Fruit fly (Drosophila melanogaster): ENCODE results near the gene dpr14.

dpr14 gene

DNA sequence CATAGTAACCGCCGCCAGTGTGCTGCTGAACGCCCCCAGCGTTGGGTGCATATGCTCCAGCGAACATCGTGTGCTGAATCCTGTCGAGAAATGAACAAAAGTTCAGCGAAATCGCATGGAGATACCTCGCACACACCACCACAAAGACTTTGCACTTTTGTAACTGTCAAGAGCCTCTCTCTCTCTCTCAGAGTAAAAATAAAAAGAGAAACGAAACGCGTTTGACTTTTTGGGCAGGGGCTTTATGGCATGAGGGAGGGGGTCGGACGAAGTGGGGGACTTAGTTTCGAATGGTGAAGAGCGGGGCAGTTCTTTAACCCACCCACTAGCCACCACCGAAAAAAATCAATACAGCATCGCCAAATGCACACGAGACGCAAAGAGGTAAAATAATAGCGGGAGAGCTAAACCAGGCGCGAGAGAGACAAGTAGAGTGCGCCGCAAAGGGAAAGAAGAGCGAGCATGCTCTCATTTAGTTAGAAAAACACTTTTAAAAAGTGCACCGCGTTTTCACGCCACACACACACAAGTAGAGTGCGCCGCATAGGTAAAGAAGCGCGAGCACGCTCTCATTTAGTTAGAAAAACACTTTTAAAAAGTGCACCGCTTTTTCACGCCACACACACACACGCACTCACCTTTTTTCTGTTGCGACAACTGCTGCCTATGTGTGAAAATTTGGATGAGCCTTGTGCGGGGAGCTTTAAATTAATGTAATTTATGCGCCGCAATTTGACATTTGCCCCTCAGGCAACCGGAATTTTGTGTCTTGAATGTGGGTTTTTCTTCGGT, 22.3 kb upstream of the dpr14 start:
- no peak for TF ChIP-seq CTCF (optimal IDR thresholded peaks at IDR 0.05)
- no peak for TF ChIP-seq CG8478 (optimal IDR thresholded peaks at IDR 0.05)

DNA sequence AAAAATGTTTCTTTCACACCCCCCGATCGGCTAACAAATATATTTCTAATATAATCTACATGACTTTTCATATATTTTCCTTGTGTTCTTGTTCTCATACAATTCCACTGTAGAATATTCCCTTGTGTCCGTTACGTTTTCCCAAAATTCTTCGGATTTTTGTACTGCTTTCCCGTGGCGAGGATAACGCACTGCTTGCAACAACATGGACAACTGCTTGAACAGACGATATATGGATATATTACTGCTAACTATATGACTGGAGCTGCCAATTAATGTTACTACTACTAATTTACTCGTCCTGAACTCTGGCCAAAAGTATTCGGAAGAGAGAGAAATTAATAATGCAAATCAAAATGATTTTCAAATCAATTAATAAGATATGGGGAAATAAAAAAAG, 16.8 kb upstream of the dpr14 start:
- TF ChIP-seq CG8478 (optimal IDR thresholded peaks at IDR 0.05) (no peak), CTCF (optimal IDR thresholded peaks at IDR 0.05) (no peak)

- TF ChIP-seq CG8478 (optimal IDR thresholded peaks at IDR 0.05) (no peak), CTCF (optimal IDR thresholded peaks at IDR 0.05) (no peak)
Measured at dm6 chrX:7923063-7923462, 15.0 kb upstream of the dpr14 start.

dm6 chrX:7920081-7920688, 12.1 kb upstream of the dpr14 start, which contains the start of the genes hdm and Ykt6:
Gene hdm, minus strand, starts transcription at chrX:7920131.
Gene Ykt6, plus strand, starts transcription at chrX:7920409.
- TF ChIP-seq CTCF (optimal IDR thresholded peaks at IDR 0.05) (peak in 1 of 2 experiments; percentile 2), CG8478 (optimal IDR thresholded peaks at IDR 0.05) (no peak)

DNA sequence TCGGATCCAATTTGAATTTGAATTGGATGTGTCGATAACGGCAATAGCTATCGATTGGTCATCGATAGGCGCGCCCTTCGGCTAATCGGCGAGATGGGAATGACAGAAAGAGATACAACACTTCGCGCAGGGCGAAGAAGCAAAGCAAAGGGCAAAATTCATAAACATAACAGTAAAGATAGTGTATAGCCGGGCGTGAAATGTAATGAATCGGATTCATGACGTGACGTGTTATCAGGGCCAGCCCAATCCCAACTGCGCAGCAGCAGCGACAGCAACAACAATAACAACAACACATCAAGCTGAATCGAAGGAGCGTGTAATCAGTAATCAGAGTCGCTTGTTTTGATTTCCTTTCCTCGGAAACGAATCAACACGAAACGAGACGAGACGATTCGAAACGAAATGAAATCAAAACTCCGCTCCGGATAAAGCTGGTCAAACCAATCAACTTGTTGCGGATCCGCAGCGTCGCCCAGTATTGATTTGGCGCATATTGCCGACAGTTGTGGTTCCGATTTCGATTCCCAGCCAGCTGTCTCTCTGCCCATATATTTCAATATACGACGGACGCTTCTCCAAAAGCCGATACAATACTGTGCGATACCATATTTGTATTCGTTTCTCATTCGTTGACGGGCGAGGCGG, 4.0 kb upstream of the dpr14 start, which contains the start of gene snz:
TSS of gene snz (plus strand) at position 107 of the 648 bp plus-strand sequence.
- TF ChIP-seq CG8478 (optimal IDR thresholded peaks at IDR 0.05) (no peak), CTCF (optimal IDR thresholded peaks at IDR 0.05) (no peak)

DNA sequence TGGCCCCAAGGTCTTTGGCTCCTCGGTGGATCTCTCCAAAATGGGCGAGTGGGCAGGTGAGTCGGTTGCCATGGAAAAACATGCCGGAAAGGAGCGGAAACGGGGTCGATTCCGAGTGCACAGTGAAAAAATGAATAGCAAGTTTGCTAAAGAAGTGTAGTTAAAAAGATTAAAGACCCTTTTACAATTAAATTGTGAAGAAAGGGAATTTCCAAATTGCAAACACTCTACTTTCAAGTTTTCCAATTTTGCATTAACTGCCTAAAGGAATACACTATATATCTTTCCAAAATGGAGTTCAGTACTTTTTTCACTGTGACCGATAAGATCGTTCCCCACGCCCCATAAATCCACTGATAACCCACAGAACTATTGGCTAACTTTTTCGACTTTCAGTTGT, 1.4 kb upstream of the dpr14 start:
- TF ChIP-seq CTCF (optimal IDR thresholded peaks at IDR 0.05): no peak
- no peak for TF ChIP-seq CG8478 (optimal IDR thresholded peaks at IDR 0.05)

DNA sequence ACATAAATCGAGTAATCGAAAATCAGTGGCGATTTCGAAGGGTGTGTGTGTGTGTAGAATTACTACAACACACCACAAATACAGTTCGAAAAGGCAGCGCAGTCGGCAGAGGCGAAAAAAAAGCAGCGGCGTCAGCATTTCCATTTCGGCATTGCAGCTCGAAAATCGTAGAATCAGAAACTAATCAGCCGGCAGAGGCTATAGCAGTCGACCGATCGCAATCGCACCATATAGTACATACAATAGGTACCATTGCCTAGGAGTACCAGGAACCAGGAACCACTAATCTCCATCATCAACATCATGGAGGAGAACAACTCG, 943 bp upstream of the dpr14 start:
- no peak for TF ChIP-seq CTCF (optimal IDR thresholded peaks at IDR 0.05)
- TF ChIP-seq CG8478 (optimal IDR thresholded peaks at IDR 0.05): no peak

dm6 chrX:7901153-7902038, 6.7 kb downstream of the dpr14 start, which contains the start of the genes RpS6 and bys:
Gene RpS6, minus strand, starts transcription at chrX:7901331.
Gene bys, plus strand, starts transcription at chrX:7901880.
- TF ChIP-seq CG8478 (optimal IDR thresholded peaks at IDR 0.05) (no peak), CTCF (optimal IDR thresholded peaks at IDR 0.05) (peak in 1 of 2 experiments; percentile 2)

DNA sequence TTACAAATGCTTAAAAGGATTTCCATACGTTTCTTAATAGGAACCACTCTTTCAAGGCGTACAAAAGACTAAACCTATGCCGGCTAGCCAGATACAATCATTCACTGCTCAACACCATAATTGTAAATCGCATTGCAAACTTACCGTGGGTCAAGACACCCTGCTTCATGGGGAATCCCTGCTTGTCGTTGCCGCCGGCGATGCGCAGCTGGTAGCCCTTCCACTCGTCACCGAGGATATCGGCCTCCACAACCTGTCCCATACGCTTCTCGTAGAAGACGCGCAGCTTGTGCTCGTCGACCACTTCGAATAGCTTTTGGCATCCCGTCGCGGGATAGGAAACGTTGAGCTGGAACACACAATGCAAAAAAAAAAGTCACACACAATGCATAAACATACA, 7.4 kb downstream of the dpr14 start:
- no peak for TF ChIP-seq CG8478 (optimal IDR thresholded peaks at IDR 0.05)
- TF ChIP-seq CTCF (optimal IDR thresholded peaks at IDR 0.05): no peak

- no peak for TF ChIP-seq CG8478 (optimal IDR thresholded peaks at IDR 0.05)
- TF ChIP-seq CTCF (optimal IDR thresholded peaks at IDR 0.05): no peak
Measured at dm6 chrX:7893411-7894122, 14.5 kb downstream of the dpr14 start, which contains the start of the genes CG45089, ND-MNLL and p115. Gene CG45089, minus strand, starts transcription at chrX:7893798. Gene ND-MNLL, minus strand, starts transcription at chrX:7893798. Gene p115, plus strand, starts transcription at chrX:7894031.

- TF ChIP-seq CTCF (optimal IDR thresholded peaks at IDR 0.05): no peak
- no peak for TF ChIP-seq CG8478 (optimal IDR thresholded peaks at IDR 0.05)
Measured at dm6 chrX:7892539-7892899, 15.6 kb downstream of the dpr14 start.

DNA sequence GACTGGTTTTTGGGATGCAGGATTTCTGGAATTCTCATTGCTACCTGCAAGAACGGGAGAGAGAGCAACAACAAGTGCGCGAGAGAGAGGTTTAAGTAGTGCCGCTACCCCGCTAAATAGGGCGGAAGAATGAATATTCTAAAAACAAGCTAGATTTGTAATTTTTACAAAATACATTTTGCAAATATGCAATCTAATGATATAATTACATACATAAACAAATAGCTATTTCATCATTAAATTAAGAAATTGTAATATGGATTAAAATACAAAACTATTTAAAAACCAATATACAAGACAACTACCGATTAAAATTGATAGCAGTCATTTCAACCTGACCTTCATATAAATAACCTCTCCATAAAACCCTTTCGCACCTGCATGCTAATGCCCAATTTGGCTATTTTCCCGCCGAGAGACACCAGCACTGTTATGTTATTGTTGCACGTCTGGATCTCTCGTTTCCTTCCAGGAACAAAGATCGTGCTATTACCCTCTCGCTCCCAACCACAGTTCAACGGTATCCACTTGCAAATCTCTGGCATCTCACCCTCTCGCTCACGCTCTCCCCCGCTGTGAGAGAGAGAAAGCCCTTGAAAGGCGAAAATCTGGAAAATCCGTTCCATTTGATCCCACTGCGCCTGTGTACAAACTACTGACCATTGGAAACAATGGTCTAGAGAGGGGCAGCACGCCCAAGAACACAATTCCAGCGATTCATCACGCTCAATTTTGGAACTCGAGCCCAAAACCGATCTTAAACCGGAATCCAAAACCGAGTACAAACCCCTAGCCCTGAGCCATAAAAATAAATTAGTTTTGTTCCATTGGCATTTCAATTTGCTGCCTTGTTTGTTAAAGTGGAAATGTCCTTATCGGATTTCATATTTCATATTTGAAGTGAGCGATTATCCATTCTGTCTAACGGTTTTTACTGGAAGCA, 16.2 kb downstream of the dpr14 start, which contains the start of gene Nek2:
TSS of gene Nek2 (minus strand) at position 51 of the 943 bp plus-strand sequence.
- TF ChIP-seq CG8478 (optimal IDR thresholded peaks at IDR 0.05): no peak
- no peak for TF ChIP-seq CTCF (optimal IDR thresholded peaks at IDR 0.05)
